Fruit fly (Drosophila melanogaster) S2 (cell line): ENCODE results near the gene CG5004.

Source experiments
- CG8478 ChIP-seq: fragments of >200 bp; optimal IDR thresholded peaks from 2 replicates; lab custom pipeline; 2018
- CTCF ChIP-seq, 2 experiments: fragments of >200 bp; optimal IDR thresholded peaks; 2 replicates each; lab custom pipeline; 2018

dm6 chrX:17175558-17176189, 68.3 kb downstream of the CG5004 start:
- TF ChIP-seq CG8478 (lab: Kevin White, UChicago): no peak
- TF ChIP-seq CTCF (optimal IDR thresholded peaks at IDR 0.05; lab: Kevin White, UChicago): peak; percentile 93 to 94
